Fruit fly (Drosophila melanogaster) whole organism, wandering third instar larva: Measurements from ENCODE around the gene CG13460.

ENCODE experiments used
- Dif ChIP-seq: fragments of 200-275, 200-300 bp; sonication (Bioruptor generic); optimal IDR thresholded peaks from 2 replicates; lab custom pipeline; 2018; ENCODE audit warnings: missing biosample characterization, missing genetic modification characterization; ENCODE audit not compliant: partially characterized antibody
- Hr78 ChIP-seq: fragments of >200 bp; optimal IDR thresholded peaks from 2 replicates; lab custom pipeline; 2017; ENCODE audit warnings: missing biosample characterization, missing genetic modification characterization
- OdsH ChIP-seq: fragments of 200-800 bp; sonication (Bioruptor generic); optimal IDR thresholded peaks from 2 replicates; lab custom pipeline; 2016; ENCODE audit warnings: missing biosample characterization, mild to moderate bottlenecking, missing genetic modification characterization
- Sp1 ChIP-seq: fragments of 200-800 bp; sonication (Bioruptor generic); optimal IDR thresholded peaks from 3 replicates; lab custom pipeline; 2019; ENCODE audit warnings: missing biosample characterization, mild to moderate bottlenecking, missing genetic modification characterization, moderate library complexity
- br ChIP-seq: fragments of 200-800 bp; sonication (Bioruptor generic); optimal IDR thresholded peaks from 2 replicates; lab custom pipeline; 2016; ENCODE audit warnings: missing biosample characterization, missing genetic modification characterization
- lola ChIP-seq: fragments of >200 bp; optimal IDR thresholded peaks from 2 replicates; lab custom pipeline; 2017; ENCODE audit warnings: missing biosample characterization, missing genetic modification characterization
- pan ChIP-seq: fragments of >200 bp; optimal IDR thresholded peaks from 2 replicates; lab custom pipeline; 2017
- sv ChIP-seq: fragments of 200-800 bp; sonication (Bioruptor generic); optimal IDR thresholded peaks from 3 replicates; lab custom pipeline; 2016; ENCODE audit warnings: missing biosample characterization, missing genetic modification characterization
- tai ChIP-seq: sonication (Bioruptor generic); optimal IDR thresholded peaks from 2 replicates; lab custom pipeline; 2016; ENCODE audit warnings: missing biosample characterization, missing genetic modification characterization
- usp ChIP-seq: fragments of >200 bp; optimal IDR thresholded peaks from 2 replicates; lab custom pipeline; 2017; ENCODE audit warnings: missing biosample characterization, missing genetic modification characterization
- woc ChIP-seq: sonication (Bioruptor generic); optimal IDR thresholded peaks from 2 replicates; lab custom pipeline; 2016; ENCODE audit warnings: missing biosample characterization, mild to moderate bottlenecking, missing genetic modification characterization

DNA sequence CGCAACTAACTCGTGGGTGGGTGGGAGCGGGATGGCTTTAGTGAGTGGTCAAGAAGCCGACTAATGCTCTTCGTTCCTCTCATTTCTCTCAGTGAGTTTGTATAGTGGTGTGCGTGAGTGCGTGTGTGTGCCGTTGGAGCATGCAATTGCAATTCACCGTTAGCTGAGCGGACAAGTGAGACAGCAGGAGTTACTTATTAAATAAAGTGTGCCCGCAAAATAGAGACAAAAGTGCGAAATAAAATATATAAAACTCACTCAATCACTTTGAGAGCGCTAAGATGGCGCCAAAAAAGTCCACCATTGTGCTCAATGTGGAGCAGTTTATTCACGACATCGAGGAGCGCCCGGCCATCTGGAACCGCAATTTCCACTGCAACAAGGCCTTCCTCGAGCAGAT lies 47.0 kb upstream of the CG13460 start:
- TF ChIP-seq lola (GFP tag; lab: Kevin White, UChicago) (no peak), pan (lab: Kevin White, UChicago) (no peak), OdsH (GFP tag; lab: Kevin White, UChicago) (no peak), br (GFP tag; lab: Kevin White, UChicago) (no peak), Dif (GFP tag; lab: Kevin White, UChicago) (no peak), woc (no peak), usp (no peak), sv (GFP tag; lab: Kevin White, UChicago) (no peak), Sp1 (GFP tag; lab: Kevin White, UChicago) (no peak), Hr78 (GFP tag; lab: Kevin White, UChicago) (no peak), tai (GFP tag; lab: Kevin White, UChicago) (no peak)
